Fruit fly (Drosophila melanogaster) whole organism, embryonic: Measurements from ENCODE around the gene CG12147.

ENCODE experiments used
- ATbp ChIP-seq: fragments of 200-800 bp; sonication (Bioruptor generic); optimal IDR thresholded peaks from 2 replicates; lab custom pipeline; 2017; ENCODE audit warnings: missing biosample characterization, mild to moderate bottlenecking, missing genetic modification characterization, missing genetic modification reagents
- CG10147 ChIP-seq: fragments of 200-800 bp; sonication (Bioruptor generic); optimal IDR thresholded peaks from 2 replicates; lab custom pipeline; 2019; ENCODE audit warnings: missing biosample characterization, mild to moderate bottlenecking, missing genetic modification characterization, moderate library complexity
- CG10209 ChIP-seq: fragments of 200-800 bp; sonication (Bioruptor generic); optimal IDR thresholded peaks from 3 replicates; lab custom pipeline; 2017; ENCODE audit warnings: missing biosample characterization, mild to moderate bottlenecking, missing genetic modification characterization, missing genetic modification reagents
- CG10321 ChIP-seq: fragments of 200-800 bp; sonication (Bioruptor generic); IDR thresholded peaks from 2 replicates; pipeline ENCODE4 v1.3.6; 2022; ENCODE audit warnings: missing biosample characterization, missing genetic modification characterization
- CG10366 ChIP-seq: fragments of 200-800 bp; sonication (Bioruptor generic); IDR thresholded peaks from 2 replicates; pipeline ENCODE4 v1.3.6; 2022; ENCODE audit warnings: missing biosample characterization, missing genetic modification characterization
- CG10543 ChIP-seq: fragments of 200-800 bp; sonication (Bioruptor generic); optimal IDR thresholded peaks from 3 replicates; lab custom pipeline; 2017; ENCODE audit warnings: missing biosample characterization, mild to moderate bottlenecking, missing genetic modification characterization, moderate library complexity
- CG11695 ChIP-seq: fragments of 200-800 bp; sonication (Bioruptor generic); IDR thresholded peaks from 3 replicates; pipeline ENCODE4 v1.3.6; 2022; ENCODE audit warnings: missing biosample characterization, missing genetic modification characterization
- CG12769 ChIP-seq: fragments of 200-800 bp; sonication (Bioruptor generic); optimal IDR thresholded peaks from 2 replicates; lab custom pipeline; 2019; ENCODE audit warnings: missing biosample characterization, mild to moderate bottlenecking, missing genetic modification characterization, moderate library complexity
- CG12942 ChIP-seq: fragments of 200-800 bp; sonication (Bioruptor generic); optimal IDR thresholded peaks from 3 replicates; lab custom pipeline; 2016; ENCODE audit warnings: missing biosample characterization, missing genetic modification characterization
- CG13894 ChIP-seq: fragments of 200-800 bp; sonication (Bioruptor generic); optimal IDR thresholded peaks from 3 replicates; lab custom pipeline; 2018; ENCODE audit warnings: missing biosample characterization, mild to moderate bottlenecking, missing genetic modification characterization, moderate library complexity
- CG14965 ChIP-seq: fragments of 200-800 bp; sonication (Bioruptor generic); optimal IDR thresholded peaks from 2 replicates; lab custom pipeline; 2016; ENCODE audit warnings: missing biosample characterization, missing genetic modification characterization, borderline replicate concordance
- CG16815 ChIP-seq: fragments of 200-800 bp; sonication (Bioruptor generic); optimal IDR thresholded peaks from 3 replicates; lab custom pipeline; 2017; ENCODE audit warnings: missing biosample characterization, mild to moderate bottlenecking, missing genetic modification characterization
- CG16863 ChIP-seq: fragments of 200-800 bp; sonication (Bioruptor generic); optimal IDR thresholded peaks from 3 replicates; lab custom pipeline; 2016; ENCODE audit warnings: missing biosample characterization, missing genetic modification characterization
- CG17385 ChIP-seq: fragments of 200-800 bp; sonication (Bioruptor generic); optimal IDR thresholded peaks from 3 replicates; lab custom pipeline; 2018; ENCODE audit warnings: missing biosample characterization, mild to moderate bottlenecking, missing genetic modification characterization
- CG17612 ChIP-seq: fragments of 200-800 bp; sonication (Bioruptor generic); IDR thresholded peaks from 2 replicates; pipeline ENCODE4 v1.3.6; 2022; ENCODE audit warnings: missing biosample characterization, missing genetic modification characterization
- CG2199 ChIP-seq: fragments of 200-800 bp; sonication (Bioruptor generic); IDR thresholded peaks from 3 replicates; pipeline ENCODE4 v1.3.6; 2022; ENCODE audit warnings: missing biosample characterization, missing genetic modification characterization
- CG30431 ChIP-seq: fragments of 200-800 bp; sonication (Bioruptor generic); optimal IDR thresholded peaks from 2 replicates; lab custom pipeline; 2017; ENCODE audit warnings: missing biosample characterization, missing genetic modification characterization
- CG31224 ChIP-seq: fragments of 200-800 bp; sonication (Bioruptor generic); IDR thresholded peaks from 2 replicates; pipeline ENCODE4 v1.3.6; 2022; ENCODE audit warnings: missing biosample characterization, missing genetic modification characterization
- CG3847 ChIP-seq: fragments of 200-800 bp; sonication (Bioruptor generic); IDR thresholded peaks from 2 replicates; pipeline ENCODE4 v1.3.6; 2022; ENCODE audit warnings: missing biosample characterization, missing genetic modification characterization
- CG4707 ChIP-seq: fragments of 200-800 bp; sonication (Bioruptor generic); optimal IDR thresholded peaks from 2 replicates; lab custom pipeline; 2018; ENCODE audit warnings: missing biosample characterization, mild to moderate bottlenecking, missing genetic modification characterization, moderate library complexity
- CG7271 ChIP-seq: fragments of 200-800 bp; sonication (Bioruptor generic); optimal IDR thresholded peaks from 2 replicates; lab custom pipeline; 2018; ENCODE audit warnings: missing biosample characterization, mild to moderate bottlenecking, missing genetic modification characterization, moderate library complexity
- CG7372 ChIP-seq: fragments of 200-800 bp; sonication (Bioruptor generic); IDR thresholded peaks from 2 replicates; pipeline ENCODE4 v1.3.6; 2022; ENCODE audit warnings: missing biosample characterization, missing genetic modification characterization
- CG8924 ChIP-seq: fragments of 200-800 bp; optimal IDR thresholded peaks from 3 replicates; lab custom pipeline; 2019; ENCODE audit warnings: missing biosample characterization, mild to moderate bottlenecking, missing genetic modification characterization, moderate library complexity
- CG9797 ChIP-seq: fragments of 200-800 bp; sonication (Bioruptor generic); optimal IDR thresholded peaks from 3 replicates; lab custom pipeline; 2018; ENCODE audit warnings: missing biosample characterization, mild to moderate bottlenecking, missing genetic modification characterization
- D ChIP-seq, 2 experiments: fragments of 200-800 bp in 1 of 2; fragments of >200 bp in 1 of 2; sonication (Bioruptor generic) in 1 of 2; optimal IDR thresholded peaks; 2 replicates in 1 of 2; 3 replicates in 1 of 2; lab custom pipeline; 2017; ENCODE audit warnings: mild to moderate bottlenecking in 1 of 2, missing biosample characterization in 1 of 2, missing genetic modification characterization in 1 of 2, missing genetic modification reagents in 1 of 2
- E2f2 ChIP-seq: fragments of 200-800 bp; sonication (Bioruptor generic); IDR thresholded peaks from 2 replicates; pipeline ENCODE4 v1.3.6; 2022; ENCODE audit warnings: missing biosample characterization, missing genetic modification characterization
- Fer2 ChIP-seq: fragments of 200-800 bp; sonication (Bioruptor generic); optimal IDR thresholded peaks from 2 replicates; lab custom pipeline; 2018; ENCODE audit warnings: missing biosample characterization, mild to moderate bottlenecking, missing genetic modification characterization, moderate library complexity
- Hsf ChIP-seq: fragments of 200-800 bp; sonication (Bioruptor generic); optimal IDR thresholded peaks from 3 replicates; lab custom pipeline; 2016; ENCODE audit warnings: missing biosample characterization, missing genetic modification characterization
- Myb ChIP-seq: fragments of 200-800 bp; sonication (Bioruptor generic); optimal IDR thresholded peaks from 2 replicates; lab custom pipeline; 2016; ENCODE audit warnings: missing biosample characterization, missing genetic modification characterization
- NC2α ChIP-seq: fragments of 200-800 bp; sonication (Bioruptor generic); optimal IDR thresholded peaks from 2 replicates; lab custom pipeline; 2016; ENCODE audit warnings: missing biosample characterization, missing genetic modification characterization
- Opbp ChIP-seq: fragments of 200-800 bp; sonication (Bioruptor generic); IDR thresholded peaks from 3 replicates; pipeline ENCODE4 v1.3.6; 2022; ENCODE audit warnings: missing biosample characterization, missing genetic modification characterization; ENCODE audit not compliant: partially characterized antibody
- Side ChIP-seq: fragments of 200-800 bp; sonication (Bioruptor generic); optimal IDR thresholded peaks from 2 replicates; lab custom pipeline; 2016; ENCODE audit warnings: missing biosample characterization, missing genetic modification characterization
- Sry-β ChIP-seq: fragments of 200-800 bp; sonication (Bioruptor generic); optimal IDR thresholded peaks from 2 replicates; lab custom pipeline; 2018; ENCODE audit warnings: missing biosample characterization, mild to moderate bottlenecking, missing genetic modification characterization, moderate library complexity
- bcd ChIP-seq: fragments of 200-800 bp; sonication (Bioruptor generic); optimal IDR thresholded peaks from 2 replicates; lab custom pipeline; 2017; ENCODE audit warnings: missing biosample characterization, mild to moderate bottlenecking, missing genetic modification characterization
- bowl ChIP-seq: fragments of 200-800 bp; sonication (Bioruptor generic); IDR thresholded peaks from 2 replicates; pipeline ENCODE4 v1.3.6; 2022; ENCODE audit warnings: missing biosample characterization, missing genetic modification characterization
- chif ChIP-seq, 2 experiments: fragments of 200-800 bp; sonication (Bioruptor generic); optimal IDR thresholded peaks; 3 replicates each; lab custom pipeline; 2016; ENCODE audit warnings: missing biosample characterization in 2 of 2, missing genetic modification characterization in 2 of 2
- dm ChIP-seq: fragments of 200-800 bp; sonication (Bioruptor generic); optimal IDR thresholded peaks from 3 replicates; lab custom pipeline; 2016; ENCODE audit warnings: missing biosample characterization, missing genetic modification characterization
- hbn ChIP-seq: fragments of 200-800 bp; sonication (Bioruptor generic); IDR thresholded peaks from 2 replicates; pipeline ENCODE4 v1.3.6; 2022; ENCODE audit warnings: missing biosample characterization, missing genetic modification characterization; ENCODE audit not compliant: partially characterized antibody
- her ChIP-seq: fragments of 200-800 bp; sonication (Bioruptor generic); optimal IDR thresholded peaks from 2 replicates; lab custom pipeline; 2016; ENCODE audit warnings: missing biosample characterization, missing genetic modification characterization
- jing ChIP-seq: fragments of 200-800 bp; sonication (Bioruptor generic); optimal IDR thresholded peaks from 2 replicates; lab custom pipeline; 2018; ENCODE audit warnings: missing biosample characterization, mild to moderate bottlenecking, missing genetic modification characterization
- nmo ChIP-seq: fragments of 200-800 bp; sonication (Bioruptor generic); optimal IDR thresholded peaks from 2 replicates; lab custom pipeline; 2018; ENCODE audit warnings: missing biosample characterization, mild to moderate bottlenecking, missing genetic modification characterization, moderate library complexity
- sc ChIP-seq, 3 experiments: fragments of >200 bp in 2 of 3; fragments of 200-800 bp in 1 of 3; sonication (Bioruptor generic) in 1 of 3; optimal IDR thresholded peaks; 2 replicates in 2 of 3; 3 replicates in 1 of 3; lab custom pipeline; 2017; ENCODE audit warnings: mild to moderate bottlenecking in 1 of 3, missing biosample characterization in 1 of 3, missing genetic modification characterization in 1 of 3, missing genetic modification reagents in 1 of 3
- schlank ChIP-seq: fragments of 200-800 bp; sonication (Bioruptor generic); optimal IDR thresholded peaks from 2 replicates; lab custom pipeline; 2018; ENCODE audit warnings: missing biosample characterization, mild to moderate bottlenecking, missing genetic modification characterization
- sna ChIP-seq: fragments of 200-800 bp; sonication (Bioruptor generic); IDR thresholded peaks from 2 replicates; pipeline ENCODE4 v1.3.6; 2022; ENCODE audit warnings: missing biosample characterization, missing genetic modification characterization; ENCODE audit not compliant: partially characterized antibody
- ssp ChIP-seq: fragments of 200-800 bp; sonication (Bioruptor generic); IDR thresholded peaks from 2 replicates; pipeline ENCODE4 v1.3.6; 2022; ENCODE audit warnings: missing biosample characterization, missing genetic modification characterization
- tgo ChIP-seq: fragments of 200-800 bp; sonication (Bioruptor generic); IDR thresholded peaks from 3 replicates; pipeline ENCODE4 v1.3.6; 2022; ENCODE audit warnings: missing biosample characterization, missing genetic modification characterization
- trem ChIP-seq: fragments of 200-800 bp; optimal IDR thresholded peaks from 3 replicates; lab custom pipeline; 2019; ENCODE audit warnings: missing biosample characterization, mild to moderate bottlenecking, missing genetic modification characterization, moderate library complexity
- vfl ChIP-seq: fragments of 200-800 bp; sonication (Bioruptor generic); optimal IDR thresholded peaks from 2 replicates; lab custom pipeline; 2016; ENCODE audit warnings: missing biosample characterization, missing genetic modification characterization
- wor ChIP-seq: fragments of 200-800 bp; sonication (Bioruptor generic); IDR thresholded peaks from 2 replicates; pipeline ENCODE4 v1.3.6; 2022; ENCODE audit warnings: missing biosample characterization, missing genetic modification characterization

The CG12147 gene

DNA sequence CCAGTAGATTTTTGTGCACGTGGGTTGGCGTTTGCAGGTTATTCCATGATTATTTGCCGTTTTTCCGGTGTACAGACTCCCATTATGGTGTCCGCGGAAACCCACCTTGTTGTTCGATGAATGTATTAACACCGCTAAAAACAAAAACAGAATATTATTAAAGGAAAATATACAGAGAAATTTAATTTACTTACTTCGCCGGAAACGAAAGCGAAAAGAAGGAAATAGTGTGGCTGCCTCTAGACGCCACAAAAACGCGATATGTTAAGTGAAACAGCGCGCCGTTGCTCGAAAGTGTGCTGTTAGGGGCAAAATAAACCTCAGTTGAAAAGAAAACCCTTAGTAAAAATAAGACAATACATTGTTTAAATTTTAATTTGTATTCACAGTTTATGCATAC lies 39.8 kb upstream of the CG12147 start, which contains the start of gene RpL35A (continued):
- peak; percentile 56 for TF ChIP-seq vfl (GFP tag; lab: Kevin White, UChicago)
- peak; percentile 56 for TF ChIP-seq CG13894 (tag; lab: Kevin White, UChicago)
- TF ChIP-seq Hsf (GFP tag; lab: Kevin White, UChicago): peak; percentile 72
- TF ChIP-seq CG10321 (GFP tag; lab: Robert Waterston, UW): peak; percentile 17; the same call in 1 of the 2 replicates
- no peak for TF ChIP-seq wor (GFP tag; lab: Robert Waterston, UW)
- TF ChIP-seq CG3847 (GFP tag; lab: Robert Waterston, UW): peak; percentile 39; the same call in 1 of the 2 replicates
- peak; percentile 56 for TF ChIP-seq CG10147 (GFP tag; lab: Kevin White, UChicago)
- peak; percentile 81 for TF ChIP-seq CG9797 (GFP tag; lab: Kevin White, UChicago)
- peak; percentile 67 for TF ChIP-seq ATbp (GFP tag; lab: Kevin White, UChicago)
- TF ChIP-seq CG7372 (GFP tag; lab: Robert Waterston, UW): no peak
- no peak for TF ChIP-seq CG17612 (GFP tag; lab: Robert Waterston, UW)
- peak; percentile 79 for TF ChIP-seq CG17385 (GFP tag; lab: Kevin White, UChicago)
- TF ChIP-seq Opbp (GFP tag; lab: Robert Waterston, UW): peak; percentile 49; the same call in 2 of the 3 replicates
- no peak for TF ChIP-seq CG12942 (GFP tag; lab: Kevin White, UChicago)
- peak; percentile 87 for TF ChIP-seq CG4707 (GFP tag; lab: Kevin White, UChicago)
- TF ChIP-seq Fer2 (tag; lab: Kevin White, UChicago): peak; percentile 68
- TF ChIP-seq sna (GFP tag; lab: Robert Waterston, UW): no peak
- TF ChIP-seq schlank (tag; lab: Kevin White, UChicago): peak; percentile 76
- peak; percentile 67 for TF ChIP-seq CG8924
- peak; percentile 80 for TF ChIP-seq bcd
- no peak for TF ChIP-seq D (optimal IDR thresholded peaks at IDR 0.05; lab: Kevin White, UChicago)
- TF ChIP-seq D (GFP tag; optimal IDR thresholded peaks at IDR 0.05; lab: Kevin White, UChicago): peak; percentile 63
- TF ChIP-seq bowl (GFP tag; lab: Robert Waterston, UW): 0 out of 2 replicates have a peak, but pooled peaks have one; percentile 15
- no peak for TF ChIP-seq CG16815
- TF ChIP-seq chif (GFP tag; optimal IDR thresholded peaks at IDR 0.05; lab: Kevin White, UChicago): peak; percentile 37 to 65
- TF ChIP-seq NC2α (GFP tag; lab: Kevin White, UChicago): peak; percentile 15
- TF ChIP-seq E2f2 (GFP tag; lab: Robert Waterston, UW): peak; percentile 21
- no peak; the same call in 2 of the 3 replicates for TF ChIP-seq tgo
- TF ChIP-seq trem (tag; lab: Kevin White, UChicago): peak; percentile 61
- TF ChIP-seq CG16863 (GFP tag; lab: Kevin White, UChicago): peak; percentile 27
- TF ChIP-seq CG7271 (tag; lab: Kevin White, UChicago): peak; percentile 92
- peak; percentile 46 for TF ChIP-seq Myb (GFP tag; lab: Kevin White, UChicago)
- peak; percentile 57 for TF ChIP-seq nmo
- peak; percentile 54 for TF ChIP-seq her (GFP tag; lab: Kevin White, UChicago)
- TF ChIP-seq CG10543 (GFP tag; lab: Kevin White, UChicago): peak; percentile 80
- no peak for TF ChIP-seq sc (optimal IDR thresholded peaks at IDR 0.05; lab: Kevin White, UChicago)
- peak; percentile 31 for TF ChIP-seq sc (GFP tag; optimal IDR thresholded peaks at IDR 0.05; lab: Kevin White, UChicago)
- 0 out of 3 replicates have a peak, but pooled peaks have one; percentile 35 for TF ChIP-seq CG11695
- no peak for TF ChIP-seq hbn (GFP tag; lab: Robert Waterston, UW)
- no peak for TF ChIP-seq jing (GFP tag; lab: Kevin White, UChicago)
- no peak for TF ChIP-seq CG2199
- TF ChIP-seq CG14965 (GFP tag; lab: Kevin White, UChicago): no peak
- TF ChIP-seq Sry-β (GFP tag; lab: Kevin White, UChicago): no peak
- TF ChIP-seq CG12769: no peak
- no peak for TF ChIP-seq CG31224 (GFP tag; lab: Robert Waterston, UW)
- TF ChIP-seq CG10366 (GFP tag; lab: Robert Waterston, UW): peak; percentile 34; the same call in 1 of the 2 replicates
- no peak for TF ChIP-seq ssp (GFP tag; lab: Robert Waterston, UW)
- TF ChIP-seq CG30431: peak; percentile 21
- peak; percentile 60 for TF ChIP-seq CG10209 (GFP tag; lab: Kevin White, UChicago)
- peak; percentile 89 for TF ChIP-seq dm
- TF ChIP-seq Side (GFP tag; lab: Kevin White, UChicago): peak; percentile 74
